Fruit fly (Drosophila melanogaster) whole organism, embryonic: ENCODE data around the gene CG32447.

Experiments
- CG13287 ChIP-seq: fragments of 200-800 bp; sonication (Bioruptor generic); IDR thresholded peaks from 2 replicates; pipeline ENCODE4 v1.3.6; 2022; ENCODE audit warnings: missing biosample characterization, missing genetic modification characterization; ENCODE audit not compliant: partially characterized antibody
- CG13424 ChIP-seq: fragments of 200-800 bp; sonication (Bioruptor generic); optimal IDR thresholded peaks from 2 replicates; lab custom pipeline; 2019; ENCODE audit warnings: missing biosample characterization, mild to moderate bottlenecking, missing genetic modification characterization, moderate library complexity
- CG31365 ChIP-seq: fragments of 200-800 bp; sonication (Bioruptor generic); optimal IDR thresholded peaks from 2 replicates; lab custom pipeline; 2018; ENCODE audit warnings: missing biosample characterization, mild to moderate bottlenecking, missing genetic modification characterization
- CG5180 ChIP-seq: fragments of 200-800 bp; sonication (Bioruptor generic); optimal IDR thresholded peaks from 3 replicates; lab custom pipeline; 2017; ENCODE audit warnings: missing biosample characterization, missing genetic modification characterization, mild to moderate bottlenecking, moderate library complexity, missing genetic modification reagents
- CG6654 ChIP-seq: fragments of 200-800 bp; sonication (Bioruptor generic); optimal IDR thresholded peaks from 2 replicates; lab custom pipeline; 2017; ENCODE audit warnings: missing biosample characterization, mild to moderate bottlenecking, missing genetic modification characterization
- CTCF ChIP-seq: fragments of 200-800 bp; sonication (Bioruptor generic); optimal IDR thresholded peaks from 2 replicates; lab custom pipeline; 2017; ENCODE audit warnings: missing biosample characterization, mild to moderate bottlenecking, missing genetic modification characterization, moderate library complexity
- H2.0 ChIP-seq: fragments of 200-800 bp; sonication (Bioruptor generic); IDR thresholded peaks from 2 replicates; pipeline ENCODE4 v1.3.6; 2022; ENCODE audit warnings: missing biosample characterization, missing genetic modification characterization
- HLHmδ ChIP-seq: fragments of 200-800 bp; sonication (Bioruptor generic); optimal IDR thresholded peaks from 2 replicates; lab custom pipeline; 2018; ENCODE audit warnings: missing biosample characterization, mild to moderate bottlenecking, missing genetic modification characterization, moderate library complexity
- Hr3 ChIP-seq: fragments of 200-800 bp; sonication (Bioruptor generic); optimal IDR thresholded peaks from 3 replicates; lab custom pipeline; 2016; ENCODE audit warnings: missing biosample characterization, missing genetic modification characterization
- Hsf ChIP-seq: fragments of 200-800 bp; sonication (Bioruptor generic); optimal IDR thresholded peaks from 3 replicates; lab custom pipeline; 2016; ENCODE audit warnings: missing biosample characterization, missing genetic modification characterization
- emc ChIP-seq: fragments of 200-800 bp; sonication (Bioruptor generic); optimal IDR thresholded peaks from 2 replicates; lab custom pipeline; 2016; ENCODE audit warnings: missing biosample characterization, missing genetic modification characterization
- pho ChIP-seq: fragments of 200-800 bp; sonication (Bioruptor generic); optimal IDR thresholded peaks from 2 replicates; lab custom pipeline; 2016; ENCODE audit warnings: missing biosample characterization, missing genetic modification characterization
- tap ChIP-seq: fragments of 200-800 bp; optimal IDR thresholded peaks from 3 replicates; lab custom pipeline; 2019; ENCODE audit warnings: missing biosample characterization, mild to moderate bottlenecking, missing genetic modification characterization, moderate library complexity

dm6 chr3L:21671839-21672238 lies 34.3 kb downstream of the CG32447 start, which contains the start of gene CG11249:
- TF ChIP-seq CG31365 (tag; lab: Kevin White, UChicago) (no peak), CG5180 (GFP tag; lab: Kevin White, UChicago) (no peak), CG13424 (tag; lab: Kevin White, UChicago) (no peak), Hr3 (GFP tag; lab: Kevin White, UChicago) (no peak), H2.0 (GFP tag; lab: Robert Waterston, UW) (no peak), tap (tag; lab: Kevin White, UChicago) (no peak), CG6654 (GFP tag; lab: Kevin White, UChicago) (no peak), pho (no peak), CG13287 (GFP tag; lab: Robert Waterston, UW) (no peak), emc (GFP tag; lab: Kevin White, UChicago) (no peak), HLHmδ (no peak), CTCF (GFP tag; lab: Kevin White, UChicago) (no peak), Hsf (GFP tag; lab: Kevin White, UChicago) (no peak)
